Worm (Caenorhabditis elegans) whole organism, mixed stage, embryonic: Measurements from ENCODE around the gene F16G10.3.

Experiments
- blmp-1 ChIP-seq: fragments of 150-350 bp; optimal IDR thresholded peaks from 2 replicates; lab custom pipeline; 2014; ENCODE audit warnings: missing biosample characterization, missing genetic modification characterization
- elt-3 ChIP-seq: fragments of 150-350 bp; optimal IDR thresholded peaks from 2 replicates; lab custom pipeline; 2014; ENCODE audit warnings: missing biosample characterization, missing genetic modification characterization
- hlh-1 ChIP-seq: fragments of 150-350 bp; optimal IDR thresholded peaks from 2 replicates; lab custom pipeline; 2014; ENCODE audit warnings: missing biosample characterization, missing genetic modification reagents, missing genetic modification characterization
- lsy-2 ChIP-seq: fragments of 150-350 bp; optimal IDR thresholded peaks from 2 replicates; lab custom pipeline; 2014; ENCODE audit warnings: missing biosample characterization, missing genetic modification characterization
- nhr-12 ChIP-seq: fragments of 150-350 bp; optimal IDR thresholded peaks from 2 replicates; lab custom pipeline; 2014; ENCODE audit warnings: missing biosample characterization, missing genetic modification characterization
- nhr-28 ChIP-seq: fragments of 150-350 bp; optimal IDR thresholded peaks from 2 replicates; lab custom pipeline; 2014; ENCODE audit warnings: missing biosample characterization, missing genetic modification characterization
- zip-8 ChIP-seq: fragments of 150-350 bp; optimal IDR thresholded peaks from 2 replicates; lab custom pipeline; 2014; ENCODE audit warnings: missing biosample characterization, missing genetic modification characterization

ce11 chrII:2383334-2383733 lies 11.1 kb downstream of the F16G10.3 start, which contains the start of gene F16G10.8:
- no peak for TF ChIP-seq lsy-2 (tag; lab: Kevin White, UChicago)
- TF ChIP-seq nhr-28 (tag; lab: Kevin White, UChicago): no peak
- no peak for TF ChIP-seq blmp-1 (tag; lab: Kevin White, UChicago)
- no peak for TF ChIP-seq nhr-12 (tag; lab: Kevin White, UChicago)
- TF ChIP-seq elt-3 (tag; lab: Kevin White, UChicago): no peak
- TF ChIP-seq hlh-1 (tag; lab: Kevin White, UChicago): no peak
- no peak for TF ChIP-seq zip-8 (tag; lab: Kevin White, UChicago)
